Worm (Caenorhabditis elegans) whole organism, L4 larva: ENCODE results near the gene pot-1.

Source experiments
- F49E8.2 ChIP-seq: sonication (generic microtip); optimal IDR thresholded peaks from 2 replicates; lab custom pipeline; 2016; ENCODE audit warnings: missing compliant biosample characterization, mild to moderate bottlenecking, missing genetic modification characterization, borderline replicate concordance
- hmg-1.1 ChIP-seq: fragments of 200-800 bp; sonication (Bioruptor generic); IDR thresholded peaks from 2 replicates; pipeline ENCODE4 v1.3.6; 2022; ENCODE audit warnings: missing genetic modification reagents, missing genetic modification characterization, missing compliant biosample characterization
- zfp-3 ChIP-seq: fragments of 200-800 bp; sonication (Bioruptor generic); conservative IDR thresholded peaks from 2 replicates; pipeline ENCODE4 v1.3.6; 2022; ENCODE audit warnings: missing genetic modification reagents, missing genetic modification characterization, missing compliant biosample characterization

- TF ChIP-seq hmg-1.1 (no peak), F49E8.2 (peak; percentile 82), zfp-3 (GFP tag; lab: Robert Waterston, UW) (no peak)
Measured at ce11 chrIII:7103940-7104440, 29.5 kb downstream of the pot-1 start, which contains the start of gene cpg-2.
